Worm (Caenorhabditis elegans) whole organism, mixed stage, embryonic: ENCODE measurements around the gene C29G2.3.

Experiments used
- M03D4.4 ChIP-seq: sonication (generic microtip); optimal IDR thresholded peaks from 2 replicates; lab custom pipeline; 2017; ENCODE audit warnings: mild to moderate bottlenecking, missing genetic modification characterization, missing compliant biosample characterization
- bed-3 ChIP-seq: fragments of 200-800 bp; sonication (Bioruptor generic); optimal IDR thresholded peaks from 3 replicates; lab custom pipeline; 2018; ENCODE audit warnings: mild to moderate bottlenecking, missing genetic modification characterization, moderate library complexity, missing compliant biosample characterization
- blmp-1 ChIP-seq: fragments of 150-350 bp; optimal IDR thresholded peaks from 2 replicates; lab custom pipeline; 2014; ENCODE audit warnings: missing biosample characterization, missing genetic modification characterization
- ceh-39 ChIP-seq: fragments of 150-350 bp; optimal IDR thresholded peaks from 2 replicates; lab custom pipeline; 2014; ENCODE audit warnings: missing biosample characterization, missing genetic modification characterization
- ceh-43 ChIP-seq: fragments of 200-800 bp; sonication (Bioruptor generic); optimal IDR thresholded peaks from 2 replicates; lab custom pipeline; 2018; ENCODE audit warnings: mild to moderate bottlenecking, missing genetic modification characterization, moderate library complexity, missing compliant biosample characterization
- ceh-83 ChIP-seq: fragments of 200-800 bp; sonication (Bioruptor generic); optimal IDR thresholded peaks from 2 replicates; lab custom pipeline; 2018; ENCODE audit warnings: mild to moderate bottlenecking, missing genetic modification characterization, missing compliant biosample characterization
- ces-1 ChIP-seq: fragments of 150-350 bp; optimal IDR thresholded peaks from 2 replicates; lab custom pipeline; 2014; ENCODE audit warnings: missing biosample characterization, missing genetic modification reagents, missing genetic modification characterization
- cnd-1 ChIP-seq: fragments of 200-800 bp; sonication (Bioruptor generic); optimal IDR thresholded peaks from 2 replicates; lab custom pipeline; 2018; ENCODE audit warnings: mild to moderate bottlenecking, missing genetic modification characterization, missing compliant biosample characterization
- elt-1 ChIP-seq: sonication (generic microtip); optimal IDR thresholded peaks from 2 replicates; lab custom pipeline; 2017; ENCODE audit warnings: missing genetic modification characterization, mild to moderate bottlenecking, missing compliant biosample characterization, antibody characterized with exemption, moderate library complexity, borderline replicate concordance; ENCODE audit not compliant: insufficient read depth
- elt-3 ChIP-seq: fragments of 150-350 bp; optimal IDR thresholded peaks from 2 replicates; lab custom pipeline; 2014; ENCODE audit warnings: missing biosample characterization, missing genetic modification characterization
- flh-1 ChIP-seq: fragments of 200-800 bp; sonication (Bioruptor generic); optimal IDR thresholded peaks from 2 replicates; lab custom pipeline; 2018; ENCODE audit warnings: mild to moderate bottlenecking, missing genetic modification characterization, moderate library complexity, missing compliant biosample characterization
- ham-2 ChIP-seq: fragments of 200-800 bp; sonication (Bioruptor generic); optimal IDR thresholded peaks from 2 replicates; lab custom pipeline; 2018; ENCODE audit warnings: mild to moderate bottlenecking, missing genetic modification characterization, missing compliant biosample characterization
- lin-13 ChIP-seq: fragments of 150-350 bp; optimal IDR thresholded peaks from 2 replicates; lab custom pipeline; 2014; ENCODE audit warnings: missing biosample characterization, missing genetic modification characterization
- lin-32 ChIP-seq: fragments of 200-800 bp; sonication (Bioruptor generic); optimal IDR thresholded peaks from 2 replicates; lab custom pipeline; 2018; ENCODE audit warnings: mild to moderate bottlenecking, missing genetic modification characterization, missing compliant biosample characterization
- lsy-2 ChIP-seq: fragments of 150-350 bp; optimal IDR thresholded peaks from 2 replicates; lab custom pipeline; 2014; ENCODE audit warnings: missing biosample characterization, missing genetic modification characterization
- mab-5 ChIP-seq: fragments of 150-350 bp; optimal IDR thresholded peaks from 2 replicates; lab custom pipeline; 2014; ENCODE audit warnings: missing biosample characterization, missing genetic modification characterization
- mep-1 ChIP-seq: fragments of 150-350 bp; optimal IDR thresholded peaks from 2 replicates; lab custom pipeline; 2017; ENCODE audit warnings: missing biosample characterization, missing genetic modification reagents, missing genetic modification characterization, inconsistent platforms
- mls-2 ChIP-seq: sonication (generic microtip); optimal IDR thresholded peaks from 2 replicates; lab custom pipeline; 2016; ENCODE audit warnings: mild to moderate bottlenecking, missing genetic modification characterization, moderate library complexity, missing compliant biosample characterization
- nhr-12 ChIP-seq: fragments of 150-350 bp; optimal IDR thresholded peaks from 2 replicates; lab custom pipeline; 2014; ENCODE audit warnings: missing biosample characterization, missing genetic modification characterization
- nhr-2 ChIP-seq: fragments of 150-350 bp; optimal IDR thresholded peaks from 2 replicates; lab custom pipeline; 2014; ENCODE audit warnings: missing biosample characterization, missing genetic modification characterization
- nhr-237 ChIP-seq: fragments of 150-350 bp; optimal IDR thresholded peaks from 2 replicates; lab custom pipeline; 2014; ENCODE audit warnings: missing biosample characterization, missing genetic modification characterization
- nhr-28 ChIP-seq: fragments of 150-350 bp; optimal IDR thresholded peaks from 2 replicates; lab custom pipeline; 2014; ENCODE audit warnings: missing biosample characterization, missing genetic modification characterization
- nhr-76 ChIP-seq: sonication (generic microtip); optimal IDR thresholded peaks from 2 replicates; lab custom pipeline; 2017; ENCODE audit warnings: missing biosample characterization, missing genetic modification characterization
- pha-4 ChIP-seq: fragments of 150-350 bp; optimal IDR thresholded peaks from 2 replicates; lab custom pipeline; 2018; ENCODE audit warnings: missing biosample characterization, missing genetic modification reagents, missing genetic modification characterization
- sem-2 ChIP-seq: fragments of 200-800 bp; sonication (Bioruptor generic); optimal IDR thresholded peaks from 2 replicates; lab custom pipeline; 2018; ENCODE audit warnings: mild to moderate bottlenecking, missing genetic modification characterization, missing compliant biosample characterization
- snpc-4 ChIP-seq: fragments of 150-350 bp; optimal IDR thresholded peaks from 2 replicates; lab custom pipeline; 2014; ENCODE audit warnings: missing biosample characterization, missing genetic modification characterization
- sptf-1 ChIP-seq: sonication (generic microtip); optimal IDR thresholded peaks from 2 replicates; lab custom pipeline; 2017; ENCODE audit warnings: mild to moderate bottlenecking, missing genetic modification characterization, moderate library complexity, missing compliant biosample characterization
- tbx-8 ChIP-seq: fragments of 200-800 bp; sonication (Bioruptor generic); optimal IDR thresholded peaks from 2 replicates; lab custom pipeline; 2018; ENCODE audit warnings: mild to moderate bottlenecking, missing genetic modification characterization, moderate library complexity, missing compliant biosample characterization
- unc-120 ChIP-seq: sonication (generic microtip); optimal IDR thresholded peaks from 2 replicates; lab custom pipeline; 2017; ENCODE audit warnings: missing genetic modification characterization, missing compliant biosample characterization; ENCODE audit not compliant: poor library complexity, severe bottlenecking
- unc-39 ChIP-seq: fragments of 150-350 bp; optimal IDR thresholded peaks from 2 replicates; lab custom pipeline; 2014; ENCODE audit warnings: missing biosample characterization, missing genetic modification characterization
- unc-62 ChIP-seq: fragments of 150-350 bp; optimal IDR thresholded peaks from 2 replicates; lab custom pipeline; 2014; ENCODE audit warnings: missing biosample characterization, missing genetic modification reagents, missing genetic modification characterization
- zip-8 ChIP-seq: fragments of 150-350 bp; optimal IDR thresholded peaks from 2 replicates; lab custom pipeline; 2014; ENCODE audit warnings: missing biosample characterization, missing genetic modification characterization
- ztf-11 ChIP-seq: fragments of 150-350 bp; optimal IDR thresholded peaks from 2 replicates; lab custom pipeline; 2014; ENCODE audit warnings: missing biosample characterization, missing genetic modification characterization

Gene C29G2.3

ce11 chrV:2575716-2576115, 5.0 kb upstream of the C29G2.3 start:
- TF ChIP-seq sptf-1 (tag; lab: Kevin White, UChicago) (no peak), lin-32 (GFP tag; lab: Kevin White, UChicago) (no peak), flh-1 (no peak), unc-62 (GFP tag; lab: Kevin White, UChicago) (no peak), elt-1 (tag; lab: Kevin White, UChicago) (no peak), tbx-8 (GFP tag; lab: Kevin White, UChicago) (no peak), nhr-76 (tag; lab: Kevin White, UChicago) (no peak), cnd-1 (tag; lab: Kevin White, UChicago) (no peak), snpc-4 (tag; lab: Kevin White, UChicago) (no peak), mls-2 (tag; lab: Kevin White, UChicago) (no peak), lin-13 (tag; lab: Kevin White, UChicago) (no peak), blmp-1 (tag; lab: Kevin White, UChicago) (no peak), nhr-12 (no peak), zip-8 (tag; lab: Kevin White, UChicago) (no peak), unc-39 (no peak), pha-4 (tag; lab: Kevin White, UChicago) (no peak), bed-3 (GFP tag; lab: Kevin White, UChicago) (no peak)

ce11 chrV:2577603-2578002, 3.1 kb upstream of the C29G2.3 start, which contains the start of gene srt-4:
TSS of gene srt-4 (plus strand) at chrV:2577903.
- TF ChIP-seq nhr-2 (no peak), mep-1 (tag; lab: Kevin White, UChicago) (no peak), sptf-1 (tag; lab: Kevin White, UChicago) (no peak), ztf-11 (no peak), lsy-2 (tag; lab: Kevin White, UChicago) (no peak), nhr-28 (tag; lab: Kevin White, UChicago) (no peak), tbx-8 (GFP tag; lab: Kevin White, UChicago) (no peak), elt-1 (tag; lab: Kevin White, UChicago) (no peak), ham-2 (no peak), ceh-39 (tag; lab: Kevin White, UChicago) (no peak), M03D4.4 (tag; lab: Kevin White, UChicago) (no peak), unc-120 (tag; lab: Kevin White, UChicago) (no peak), blmp-1 (tag; lab: Kevin White, UChicago) (no peak), lin-32 (GFP tag; lab: Kevin White, UChicago) (no peak), nhr-76 (tag; lab: Kevin White, UChicago) (no peak), mab-5 (tag; lab: Kevin White, UChicago) (no peak), ceh-43 (no peak), lin-13 (tag; lab: Kevin White, UChicago) (no peak)
- TF ChIP-seq, all 35 proteins: peak for 0

- TF ChIP-seq nhr-76 (tag; lab: Kevin White, UChicago) (no peak), blmp-1 (tag; lab: Kevin White, UChicago) (no peak), lsy-2 (tag; lab: Kevin White, UChicago) (no peak), ceh-39 (tag; lab: Kevin White, UChicago) (no peak), unc-120 (tag; lab: Kevin White, UChicago) (no peak), zip-8 (tag; lab: Kevin White, UChicago) (no peak), nhr-2 (no peak), ces-1 (GFP tag; lab: Kevin White, UChicago) (no peak), mls-2 (tag; lab: Kevin White, UChicago) (no peak), flh-1 (no peak), elt-3 (tag; lab: Kevin White, UChicago) (no peak), cnd-1 (tag; lab: Kevin White, UChicago) (no peak), bed-3 (GFP tag; lab: Kevin White, UChicago) (no peak)
These were observed 5.0 kb downstream of the C29G2.3 start, which contains the start of gene C29G2.6 for ce11 chrV:2585727-2586126. TSS of gene C29G2.6 (minus strand) at chrV:2585908.

ce11 chrV:2589834-2590233, 9.1 kb downstream of the C29G2.3 start:
- no peak for TF ChIP-seq sptf-1 (tag; lab: Kevin White, UChicago)
- TF ChIP-seq flh-1: no peak
- no peak for TF ChIP-seq bed-3 (GFP tag; lab: Kevin White, UChicago)
- TF ChIP-seq ceh-83 (GFP tag; lab: Kevin White, UChicago): no peak
- TF ChIP-seq blmp-1 (tag; lab: Kevin White, UChicago): no peak
- TF ChIP-seq nhr-237: no peak
- TF ChIP-seq ceh-39 (tag; lab: Kevin White, UChicago): no peak
- TF ChIP-seq lin-32 (GFP tag; lab: Kevin White, UChicago): no peak
- TF ChIP-seq nhr-2: no peak
- no peak for TF ChIP-seq mls-2 (tag; lab: Kevin White, UChicago)
- TF ChIP-seq pha-4 (tag; lab: Kevin White, UChicago): no peak
- TF ChIP-seq mep-1 (tag; lab: Kevin White, UChicago): no peak
- no peak for TF ChIP-seq elt-3 (tag; lab: Kevin White, UChicago)
- TF ChIP-seq nhr-12: no peak
- TF ChIP-seq mab-5 (tag; lab: Kevin White, UChicago): no peak
- TF ChIP-seq tbx-8 (GFP tag; lab: Kevin White, UChicago): no peak
- TF ChIP-seq nhr-76 (tag; lab: Kevin White, UChicago): no peak
- TF ChIP-seq sem-2 (GFP tag; lab: Kevin White, UChicago): no peak
- TF ChIP-seq elt-1 (tag; lab: Kevin White, UChicago): no peak
- TF ChIP-seq lsy-2 (tag; lab: Kevin White, UChicago): no peak
- TF ChIP-seq, all 35 proteins: peak for 0
